Fruit fly (Drosophila melanogaster): ENCODE data around the gene CG34112.

- peak; percentile 17 for TF ChIP-seq CG4328 (GFP tag; optimal IDR thresholded peaks at IDR 0.05)
- TF ChIP-seq CG16779 (GFP tag; IDR thresholded peaks at IDR 0.05): peak; percentile 28; the same call in 1 of the 2 replicates
These were observed 859 bp upstream of the CG34112 start for dm6 chr3R:4394654-4395581.
